Fruit fly (Drosophila melanogaster) whole organism, prepupa: ENCODE results near the gene HIP-R.
"Not testable (repeated sequence)": the region's sequence is repeated elsewhere in the genome, so short reads cannot be mapped to it uniquely, and the experiment has no call there.

Source experiments
- Blimp-1 ChIP-seq: fragments of 200-800 bp; sonication (Bioruptor generic); optimal IDR thresholded peaks from 3 replicates; lab custom pipeline; 2017; ENCODE audit warnings: missing biosample characterization, missing genetic modification characterization, mild to moderate bottlenecking, moderate library complexity, missing genetic modification reagents
- CG11294 ChIP-seq: fragments of 200-800 bp; sonication (Bioruptor generic); IDR thresholded peaks from 2 replicates; pipeline ENCODE4 v1.3.6; 2022; ENCODE audit warnings: missing biosample characterization, missing genetic modification characterization
- CG11762 ChIP-seq: fragments of 200-800 bp; sonication (Bioruptor generic); optimal IDR thresholded peaks from 3 replicates; lab custom pipeline; 2016; ENCODE audit warnings: missing biosample characterization, missing genetic modification characterization; ENCODE audit not compliant: insufficient read depth
- CG11902 ChIP-seq: fragments of 200-800 bp; sonication (Bioruptor generic); optimal IDR thresholded peaks from 3 replicates; lab custom pipeline; 2016; ENCODE audit warnings: missing biosample characterization, missing genetic modification characterization
- CG15336 ChIP-seq: fragments of 200-800 bp; sonication (Bioruptor generic); IDR thresholded peaks from 2 replicates; pipeline ENCODE4 v1.3.6; 2022; ENCODE audit warnings: missing biosample characterization, missing genetic modification characterization
- CG1621 ChIP-seq: fragments of 200-800 bp; sonication (Bioruptor generic); optimal IDR thresholded peaks from 3 replicates; lab custom pipeline; 2018; ENCODE audit warnings: missing biosample characterization, mild to moderate bottlenecking, missing genetic modification characterization
- CG16779 ChIP-seq: fragments of 200-800 bp; sonication (Bioruptor generic); optimal IDR thresholded peaks from 3 replicates; lab custom pipeline; 2017; ENCODE audit warnings: missing biosample characterization, mild to moderate bottlenecking, missing genetic modification characterization
- CG3032 ChIP-seq: fragments of 200-800 bp; optimal IDR thresholded peaks from 2 replicates; lab custom pipeline; 2019; ENCODE audit warnings: missing biosample characterization, mild to moderate bottlenecking, missing genetic modification characterization, moderate library complexity
- CG34406 ChIP-seq: fragments of 200-800 bp; sonication (Bioruptor generic); optimal IDR thresholded peaks from 3 replicates; lab custom pipeline; 2016; ENCODE audit warnings: missing biosample characterization, missing genetic modification characterization
- CG3919 ChIP-seq: fragments of 200-800 bp; sonication (Bioruptor generic); optimal IDR thresholded peaks from 3 replicates; lab custom pipeline; 2016; ENCODE audit warnings: missing biosample characterization, missing genetic modification characterization
- CG4318 ChIP-seq: fragments of 200-800 bp; sonication (Bioruptor generic); optimal IDR thresholded peaks from 3 replicates; lab custom pipeline; 2017; ENCODE audit warnings: missing biosample characterization, mild to moderate bottlenecking, missing genetic modification characterization
- CG6163 ChIP-seq: fragments of 200-800 bp; sonication (Bioruptor generic); IDR thresholded peaks from 3 replicates; pipeline ENCODE4 v1.3.6; 2022; ENCODE audit warnings: missing biosample characterization, missing genetic modification characterization
- CG7368 ChIP-seq: fragments of 200-800 bp; sonication (Bioruptor generic); optimal IDR thresholded peaks from 3 replicates; lab custom pipeline; 2016; ENCODE audit warnings: missing biosample characterization, missing genetic modification characterization
- CG8119 ChIP-seq: fragments of 200-800 bp; sonication (Bioruptor generic); IDR thresholded peaks from 3 replicates; pipeline ENCODE4 v1.3.6; 2022; ENCODE audit warnings: missing biosample characterization, missing genetic modification characterization
- Eip78C ChIP-seq: fragments of 200-800 bp; sonication (Bioruptor generic); peaks from one replicate; lab custom pipeline; 2016; ENCODE audit warnings: missing biosample characterization, missing genetic modification characterization
- Eip93F ChIP-seq: fragments of 200-800 bp; sonication (Bioruptor generic); optimal IDR thresholded peaks from 2 replicates; lab custom pipeline; 2016; ENCODE audit warnings: missing biosample characterization, mild to moderate bottlenecking, missing genetic modification characterization
- Ets96B ChIP-seq: fragments of 200-800 bp; optimal IDR thresholded peaks from 2 replicates; lab custom pipeline; 2019; ENCODE audit warnings: missing biosample characterization, mild to moderate bottlenecking, missing genetic modification characterization, moderate library complexity
- Hr4 ChIP-seq: fragments of 200-800 bp; sonication (Bioruptor generic); optimal IDR thresholded peaks from 3 replicates; lab custom pipeline; 2016; ENCODE audit warnings: missing biosample characterization, missing genetic modification characterization
- Sox102F ChIP-seq: fragments of 200-800 bp; sonication (Bioruptor generic); optimal IDR thresholded peaks from 2 replicates; lab custom pipeline; 2016; ENCODE audit warnings: missing biosample characterization, mild to moderate bottlenecking, missing genetic modification characterization
- Sox14 ChIP-seq: fragments of 200-800 bp; sonication (Bioruptor generic); optimal IDR thresholded peaks from 3 replicates; lab custom pipeline; 2016; ENCODE audit warnings: missing biosample characterization, missing genetic modification characterization
- Sox15 ChIP-seq: fragments of 200-800 bp; sonication (Bioruptor generic); optimal IDR thresholded peaks from 3 replicates; lab custom pipeline; 2016; ENCODE audit warnings: missing biosample characterization, missing genetic modification characterization
- achi ChIP-seq: fragments of 200-800 bp; sonication (Bioruptor generic); optimal IDR thresholded peaks from 3 replicates; lab custom pipeline; 2016; ENCODE audit warnings: missing biosample characterization, missing genetic modification characterization
- cyc ChIP-seq: fragments of 200-800 bp; sonication (Bioruptor generic); optimal IDR thresholded peaks from 3 replicates; lab custom pipeline; 2016; ENCODE audit warnings: missing biosample characterization, missing genetic modification characterization
- dac ChIP-seq: fragments of 200-800 bp; sonication (Bioruptor generic); optimal IDR thresholded peaks from 2 replicates; lab custom pipeline; 2017; ENCODE audit warnings: missing biosample characterization, mild to moderate bottlenecking, missing genetic modification characterization
- dsx ChIP-seq: fragments of 200-800 bp; optimal IDR thresholded peaks from 3 replicates; lab custom pipeline; 2019; ENCODE audit warnings: missing biosample characterization, mild to moderate bottlenecking, missing genetic modification characterization, moderate library complexity; ENCODE audit not compliant: poor library complexity, severe bottlenecking
- esn ChIP-seq: fragments of 200-800 bp; sonication (Bioruptor generic); optimal IDR thresholded peaks from 2 replicates; lab custom pipeline; 2016; ENCODE audit warnings: missing biosample characterization, mild to moderate bottlenecking, missing genetic modification characterization, moderate library complexity
- fd59A ChIP-seq: fragments of 200-800 bp; sonication (Bioruptor generic); optimal IDR thresholded peaks from 2 replicates; lab custom pipeline; 2017; ENCODE audit warnings: missing biosample characterization, mild to moderate bottlenecking, missing genetic modification characterization, missing genetic modification reagents
- fkh ChIP-seq: fragments of 200-800 bp; sonication (Bioruptor generic); optimal IDR thresholded peaks from 3 replicates; lab custom pipeline; 2017; ENCODE audit warnings: missing biosample characterization, mild to moderate bottlenecking, missing genetic modification characterization, moderate library complexity
- svp ChIP-seq: fragments of 200-800 bp; sonication (Bioruptor generic); peaks from one replicate; lab custom pipeline; 2016; ENCODE audit warnings: missing biosample characterization, missing genetic modification characterization

The HIP-R gene

DNA sequence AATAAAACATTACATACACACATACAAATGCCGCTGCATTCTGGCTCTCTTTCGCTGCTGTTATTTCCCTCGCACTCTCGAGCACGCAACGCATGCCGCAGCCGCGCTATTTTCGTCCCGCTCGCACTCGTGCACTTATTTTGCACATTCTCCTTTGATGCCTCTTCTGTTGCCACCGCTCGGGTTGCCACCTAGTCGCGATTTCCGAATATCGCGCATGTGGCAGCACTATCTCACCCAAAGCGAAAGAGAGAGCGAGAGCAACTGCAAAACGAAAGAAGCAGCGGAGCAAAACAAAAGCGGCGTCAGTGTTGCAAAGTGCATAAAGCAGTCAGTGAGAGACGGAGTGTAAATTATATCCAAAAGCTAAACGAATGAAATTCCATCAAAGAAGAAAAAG lies 8.9 kb upstream of the HIP-R start (continued):
- peak; percentile 42 for TF ChIP-seq Sox102F
- peak; percentile 46 for TF ChIP-seq esn (GFP tag; lab: Kevin White, UChicago)
- no peak for TF ChIP-seq Eip93F (GFP tag; lab: Kevin White, UChicago)
- no peak for TF ChIP-seq cyc (GFP tag; lab: Kevin White, UChicago)
- peak; percentile 36 for TF ChIP-seq CG16779
- peak; percentile 11 for TF ChIP-seq dsx (GFP tag; lab: Kevin White, UChicago)
- no peak for TF ChIP-seq achi
- TF ChIP-seq CG15336 (GFP tag; lab: Robert Waterston, UW) = 0 out of 2 replicates have a peak, but pooled peaks have one; percentile 46
- no peak for TF ChIP-seq CG34406 (GFP tag; lab: Kevin White, UChicago)
- TF ChIP-seq CG7368 (GFP tag; lab: Kevin White, UChicago) = peak; percentile 14
- TF ChIP-seq Sox14 = peak; percentile 63
- no peak for TF ChIP-seq Blimp-1 (GFP tag; lab: Kevin White, UChicago)
- peak; percentile 89 for TF ChIP-seq CG6163

dm6 chrX:3788432-3788831 lies 1.3 kb upstream of the HIP-R start:
- TF ChIP-seq Eip78C (GFP tag; lab: Kevin White, UChicago) = no peak
- TF ChIP-seq CG8119 = no peak

DNA sequence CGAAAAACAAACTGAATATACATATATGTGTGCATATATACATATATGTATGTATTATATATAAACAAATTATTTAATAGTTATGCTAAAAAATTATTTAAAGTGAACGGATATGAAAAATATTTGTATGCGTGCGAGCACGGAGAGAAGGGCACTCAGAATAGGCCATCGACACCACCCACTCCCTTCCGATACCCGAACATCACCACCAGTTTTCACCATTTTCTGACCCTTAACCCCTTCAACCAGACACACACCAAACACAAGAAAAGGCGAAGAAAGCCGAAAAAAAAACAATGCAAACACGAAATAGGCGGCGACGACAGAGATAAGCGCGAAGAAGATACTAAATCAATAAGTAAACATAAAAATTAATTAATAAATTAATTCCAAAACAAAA lies 485 bp upstream of the HIP-R start:
- TF ChIP-seq Eip78C (GFP tag; lab: Kevin White, UChicago) = no peak
- TF ChIP-seq Ets96B = no peak
- TF ChIP-seq dac (GFP tag; lab: Kevin White, UChicago) = no peak
- no peak for TF ChIP-seq Sox15 (GFP tag; lab: Kevin White, UChicago)
- TF ChIP-seq CG11762 (GFP tag; lab: Kevin White, UChicago) = no peak
- TF ChIP-seq svp = peak; percentile 69
- TF ChIP-seq CG4318 (GFP tag; lab: Kevin White, UChicago) = no peak
- TF ChIP-seq fd59A (GFP tag; lab: Kevin White, UChicago) = no peak

DNA sequence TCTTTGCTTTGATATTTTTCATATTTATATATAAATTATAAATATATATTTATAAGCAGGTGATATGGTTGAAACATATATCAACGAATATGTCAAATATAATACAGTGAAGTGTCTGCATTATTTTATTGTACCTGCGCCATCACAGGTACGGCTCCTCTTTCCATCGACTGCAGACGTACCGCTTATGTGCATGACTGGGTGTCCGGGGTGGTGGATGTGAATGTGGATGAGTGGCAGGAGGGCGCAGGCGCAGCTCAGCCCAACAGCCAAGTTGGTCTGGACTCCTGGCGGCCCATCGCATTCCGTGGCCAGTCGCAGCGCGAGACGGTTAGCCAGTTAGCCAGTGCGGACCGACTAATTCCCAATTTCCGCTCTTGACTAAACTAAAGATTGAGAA lies 3.2 kb downstream of the HIP-R start, which contains the start of gene Crg-1:
TSS of gene Crg-1 (plus strand) at position 301 of the 400 bp plus-strand sequence.
- not testable (repeated sequence) for TF ChIP-seq CG3919; CG11902 (GFP tag; lab: Kevin White, UChicago); CG3032 (tag; lab: Kevin White, UChicago)
- TF ChIP-seq, all 60 proteins: peak for 0; not testable (repeated sequence) for 60

DNA sequence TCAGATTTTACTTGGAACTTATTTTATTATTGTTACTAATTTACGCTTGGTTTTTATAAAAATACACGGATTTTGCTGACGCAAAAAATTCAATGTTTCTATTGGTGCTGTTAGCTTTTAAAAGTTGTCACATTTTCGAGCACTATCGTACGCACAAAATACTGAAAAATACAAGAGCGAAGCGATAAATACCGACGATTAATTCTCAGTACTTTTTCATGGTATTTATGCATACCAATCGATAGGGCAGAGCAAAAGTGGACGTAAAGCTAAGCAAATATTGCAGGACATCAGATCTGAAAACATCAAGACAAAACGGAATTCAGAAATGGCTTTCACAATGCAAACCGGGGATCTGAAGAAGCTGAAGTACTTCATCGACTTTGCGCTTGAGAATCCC lies 9.2 kb downstream of the HIP-R start, which contains the start of gene HIP:
TSS of gene HIP (plus strand) at position 232 of the 400 bp plus-strand sequence.
- peak; percentile 4 for TF ChIP-seq fkh (GFP tag; lab: Kevin White, UChicago)

DNA sequence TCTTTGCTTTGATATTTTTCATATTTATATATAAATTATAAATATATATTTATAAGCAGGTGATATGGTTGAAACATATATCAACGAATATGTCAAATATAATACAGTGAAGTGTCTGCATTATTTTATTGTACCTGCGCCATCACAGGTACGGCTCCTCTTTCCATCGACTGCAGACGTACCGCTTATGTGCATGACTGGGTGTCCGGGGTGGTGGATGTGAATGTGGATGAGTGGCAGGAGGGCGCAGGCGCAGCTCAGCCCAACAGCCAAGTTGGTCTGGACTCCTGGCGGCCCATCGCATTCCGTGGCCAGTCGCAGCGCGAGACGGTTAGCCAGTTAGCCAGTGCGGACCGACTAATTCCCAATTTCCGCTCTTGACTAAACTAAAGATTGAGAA lies 12.2 kb downstream of the HIP-R start, which contains the start of gene fd3F:
TSS of gene fd3F (plus strand) at position 301 of the 400 bp plus-strand sequence.
- TF ChIP-seq Hr4 (GFP tag; lab: Kevin White, UChicago); Sox102F; esn (GFP tag; lab: Kevin White, UChicago): not testable (repeated sequence)

DNA sequence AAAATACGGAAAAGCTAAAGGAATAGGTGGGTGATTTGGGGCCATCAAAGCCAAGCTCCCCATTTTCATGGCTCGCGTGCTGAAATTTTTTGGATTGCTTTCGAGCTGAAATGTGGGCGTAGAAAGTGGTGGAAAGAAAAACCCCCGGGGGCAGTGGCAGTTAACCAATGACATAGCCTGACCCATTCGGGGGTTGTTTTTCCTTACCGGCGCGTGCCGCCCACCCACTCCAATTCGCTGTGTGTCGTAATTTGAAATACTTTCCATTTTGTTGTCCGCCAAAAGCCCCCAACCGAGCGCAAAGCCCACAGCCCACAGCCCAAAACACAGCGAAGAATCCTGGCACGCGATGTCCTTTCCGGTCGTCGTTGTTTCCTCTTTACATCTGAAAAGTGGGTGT lies 18.7 kb downstream of the HIP-R start:
- TF ChIP-seq CG1621 (tag; lab: Kevin White, UChicago) (no peak), CG11294 (GFP tag; lab: Robert Waterston, UW) (no peak)
